Worm (Caenorhabditis elegans) whole organism, mixed stage, embryonic: Measurements from ENCODE around the gene hpo-38.

Experiments used
- cnd-1 ChIP-seq: fragments of 200-800 bp; sonication (Bioruptor generic); optimal IDR thresholded peaks from 2 replicates; lab custom pipeline; 2018; ENCODE audit warnings: mild to moderate bottlenecking, missing genetic modification characterization, missing compliant biosample characterization
- mep-1 ChIP-seq: fragments of 150-350 bp; optimal IDR thresholded peaks from 2 replicates; lab custom pipeline; 2017; ENCODE audit warnings: missing biosample characterization, missing genetic modification reagents, missing genetic modification characterization, inconsistent platforms
- pha-4 ChIP-seq: fragments of 150-350 bp; optimal IDR thresholded peaks from 2 replicates; lab custom pipeline; 2018; ENCODE audit warnings: missing biosample characterization, missing genetic modification reagents, missing genetic modification characterization
- unc-39 ChIP-seq: fragments of 150-350 bp; optimal IDR thresholded peaks from 2 replicates; lab custom pipeline; 2014; ENCODE audit warnings: missing biosample characterization, missing genetic modification characterization
- unc-62 ChIP-seq: fragments of 150-350 bp; optimal IDR thresholded peaks from 2 replicates; lab custom pipeline; 2014; ENCODE audit warnings: missing biosample characterization, missing genetic modification reagents, missing genetic modification characterization
- ztf-11 ChIP-seq: fragments of 150-350 bp; optimal IDR thresholded peaks from 2 replicates; lab custom pipeline; 2014; ENCODE audit warnings: missing biosample characterization, missing genetic modification characterization

DNA sequence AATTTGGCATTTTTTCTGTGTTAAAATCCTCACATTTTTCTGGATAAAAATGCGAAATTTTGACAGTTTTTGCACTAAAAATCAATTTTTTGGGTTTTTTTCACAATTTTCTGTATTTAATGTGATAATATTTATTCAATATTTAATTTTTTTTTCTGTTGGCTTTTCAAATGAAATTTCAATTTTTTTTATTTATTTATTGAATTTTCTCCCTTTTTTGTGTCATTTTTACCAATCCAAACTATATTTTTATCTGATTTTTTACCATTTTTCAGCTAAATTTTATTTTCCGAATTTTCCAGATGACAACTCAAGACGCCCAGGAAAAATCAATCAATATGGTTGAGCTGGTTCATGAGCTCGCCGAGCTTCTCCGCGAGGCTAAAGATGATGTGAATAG lies 36.1 kb upstream of the hpo-38 start, which contains the start of gene F40G9.17:
- TF ChIP-seq unc-39 (tag; lab: Kevin White, UChicago), result no peak
- TF ChIP-seq ztf-11 (tag; lab: Kevin White, UChicago), result no peak
- TF ChIP-seq unc-62, result no peak
- no peak for TF ChIP-seq pha-4 (tag; lab: Kevin White, UChicago)
- no peak for TF ChIP-seq mep-1 (tag; lab: Kevin White, UChicago)
- no peak for TF ChIP-seq cnd-1
